Fruit fly (Drosophila melanogaster) whole organism, wandering third instar larva: ENCODE results near the gene SH3PX1.

Experiments used
- Abd-B ChIP-seq: fragments of >200 bp; optimal IDR thresholded peaks from 2 replicates; lab custom pipeline; 2017; ENCODE audit warnings: missing biosample characterization, missing genetic modification characterization
- CG9705 ChIP-seq: fragments of 200-800 bp; sonication (Bioruptor generic); optimal IDR thresholded peaks from 2 replicates; lab custom pipeline; 2018; ENCODE audit warnings: missing biosample characterization, mild to moderate bottlenecking, missing genetic modification characterization
- CrebA ChIP-seq: fragments of 200-800 bp; sonication (Bioruptor generic); optimal IDR thresholded peaks from 2 replicates; lab custom pipeline; 2016; ENCODE audit warnings: missing biosample characterization, mild to moderate bottlenecking, missing genetic modification characterization, borderline replicate concordance
- Dfd ChIP-seq: fragments of >200 bp; optimal IDR thresholded peaks from 2 replicates; lab custom pipeline; 2017; ENCODE audit warnings: missing biosample characterization, missing genetic modification characterization
- Dif ChIP-seq: fragments of 200-275, 200-300 bp; sonication (Bioruptor generic); optimal IDR thresholded peaks from 2 replicates; lab custom pipeline; 2018; ENCODE audit warnings: missing biosample characterization, missing genetic modification characterization; ENCODE audit not compliant: partially characterized antibody
- GATAd ChIP-seq: sonication (Bioruptor generic); optimal IDR thresholded peaks from 2 replicates; lab custom pipeline; 2016; ENCODE audit warnings: missing biosample characterization, missing genetic modification characterization
- HLH106 ChIP-seq: fragments of 200-800 bp; optimal IDR thresholded peaks from 3 replicates; lab custom pipeline; 2019; ENCODE audit warnings: missing biosample characterization, mild to moderate bottlenecking, missing genetic modification characterization, moderate library complexity
- Hnf4 ChIP-seq: fragments of 200-800 bp; sonication (Bioruptor generic); optimal IDR thresholded peaks from 2 replicates; lab custom pipeline; 2016; ENCODE audit warnings: missing biosample characterization, mild to moderate bottlenecking, missing genetic modification characterization
- Jra ChIP-seq: sonication (Bioruptor generic); optimal IDR thresholded peaks from 2 replicates; lab custom pipeline; 2016; ENCODE audit warnings: missing biosample characterization, missing genetic modification characterization
- Mio ChIP-seq: sonication (Bioruptor generic); optimal IDR thresholded peaks from 2 replicates; lab custom pipeline; 2016; ENCODE audit warnings: missing biosample characterization, missing genetic modification characterization
- Myc ChIP-seq: fragments of >200 bp; optimal IDR thresholded peaks from 2 replicates; lab custom pipeline; 2017
- OdsH ChIP-seq: fragments of 200-800 bp; sonication (Bioruptor generic); optimal IDR thresholded peaks from 2 replicates; lab custom pipeline; 2016; ENCODE audit warnings: missing biosample characterization, mild to moderate bottlenecking, missing genetic modification characterization
- Rel ChIP-seq, 2 experiments: fragments of 200-800 bp; sonication (Bioruptor generic) in 1 of 2; optimal IDR thresholded peaks; 2 replicates in 1 of 2; 3 replicates in 1 of 2; lab custom pipeline; 2016 to 2019; ENCODE audit warnings: mild to moderate bottlenecking in 2 of 2, missing biosample characterization in 2 of 2, missing genetic modification characterization in 2 of 2, moderate library complexity in 1 of 2
- Vsx2 ChIP-seq: fragments of 200-300, 225-300 bp; sonication (Bioruptor generic); optimal IDR thresholded peaks from 2 replicates; lab custom pipeline; 2018; ENCODE audit warnings: missing biosample characterization, missing genetic modification characterization; ENCODE audit not compliant: partially characterized antibody
- br ChIP-seq: fragments of 200-800 bp; sonication (Bioruptor generic); optimal IDR thresholded peaks from 2 replicates; lab custom pipeline; 2016; ENCODE audit warnings: missing biosample characterization, missing genetic modification characterization
- brk ChIP-seq: fragments of 200-800 bp; sonication (Bioruptor generic); optimal IDR thresholded peaks from 2 replicates; lab custom pipeline; 2016; ENCODE audit warnings: missing biosample characterization, mild to moderate bottlenecking, missing genetic modification characterization
- dmrt93B ChIP-seq: fragments of 200-800 bp; sonication (Bioruptor generic); optimal IDR thresholded peaks from 2 replicates; lab custom pipeline; 2018; ENCODE audit warnings: missing biosample characterization, mild to moderate bottlenecking, missing genetic modification characterization
- dsf ChIP-seq: sonication (Bioruptor generic); optimal IDR thresholded peaks from 2 replicates; lab custom pipeline; 2016; ENCODE audit warnings: missing biosample characterization, missing genetic modification characterization, borderline replicate concordance
- ey ChIP-seq: fragments of 200-800 bp; sonication (Bioruptor generic); optimal IDR thresholded peaks from 2 replicates; lab custom pipeline; 2016; ENCODE audit warnings: missing biosample characterization, missing genetic modification characterization
- foxo ChIP-seq, 2 experiments: fragments of 200-800 bp; sonication (Bioruptor generic); optimal IDR thresholded peaks; 2 replicates in 1 of 2; 3 replicates in 1 of 2; lab custom pipeline; 2016 to 2017; ENCODE audit warnings: missing biosample characterization in 2 of 2, missing genetic modification characterization in 2 of 2
- fru ChIP-seq: fragments of 200-800 bp; sonication (Bioruptor generic); optimal IDR thresholded peaks from 3 replicates; lab custom pipeline; 2016; ENCODE audit warnings: missing biosample characterization, mild to moderate bottlenecking, missing genetic modification characterization
- h ChIP-seq: fragments of 200-800 bp; sonication (Bioruptor generic); optimal IDR thresholded peaks from 3 replicates; lab custom pipeline; 2016; ENCODE audit warnings: missing biosample characterization, mild to moderate bottlenecking, missing genetic modification characterization
- lola ChIP-seq: fragments of >200 bp; optimal IDR thresholded peaks from 2 replicates; lab custom pipeline; 2017; ENCODE audit warnings: missing biosample characterization, missing genetic modification characterization
- pan ChIP-seq: fragments of >200 bp; optimal IDR thresholded peaks from 2 replicates; lab custom pipeline; 2017
- psq ChIP-seq: fragments of 200-800 bp; sonication (Bioruptor generic); optimal IDR thresholded peaks from 3 replicates; lab custom pipeline; 2017; ENCODE audit warnings: missing biosample characterization, mild to moderate bottlenecking, missing genetic modification characterization, moderate library complexity
- rgr ChIP-seq: fragments of 200-800 bp; sonication (Bioruptor generic); optimal IDR thresholded peaks from 3 replicates; lab custom pipeline; 2016; ENCODE audit warnings: missing biosample characterization, mild to moderate bottlenecking, missing genetic modification characterization
- sv ChIP-seq: fragments of 200-800 bp; sonication (Bioruptor generic); optimal IDR thresholded peaks from 3 replicates; lab custom pipeline; 2016; ENCODE audit warnings: missing biosample characterization, missing genetic modification characterization

Gene SH3PX1

DNA sequence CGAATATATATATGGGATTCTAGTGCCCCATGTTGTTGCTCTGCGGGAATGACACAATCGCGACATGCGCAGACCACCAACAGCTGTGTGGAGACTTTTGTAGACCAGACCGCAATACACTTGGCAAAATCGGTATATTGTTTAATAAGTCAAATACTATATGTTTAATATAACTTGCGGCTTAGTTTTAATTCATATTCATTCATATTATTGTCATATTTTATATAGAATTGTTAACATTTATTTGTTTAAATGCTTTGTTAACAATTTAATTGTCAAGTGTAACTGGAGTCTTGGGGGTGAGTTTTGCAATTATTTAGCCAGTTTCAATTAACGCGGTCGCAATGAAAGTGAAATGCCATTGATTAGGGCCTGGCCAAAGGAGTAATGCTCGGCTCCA, 26.0 kb upstream of the SH3PX1 start:
- peak; percentile 19 for TF ChIP-seq fru (GFP tag; lab: Kevin White, UChicago)
- TF ChIP-seq psq (GFP tag; lab: Kevin White, UChicago): no peak
- no peak for TF ChIP-seq dmrt93B (GFP tag; lab: Kevin White, UChicago)
- peak in 1 of 2 experiments; percentile 33 for TF ChIP-seq foxo (GFP tag; optimal IDR thresholded peaks at IDR 0.05; lab: Kevin White, UChicago)
- TF ChIP-seq h: peak; percentile 21
- no peak for TF ChIP-seq Mio
- TF ChIP-seq HLH106: peak; percentile 16
- no peak for TF ChIP-seq sv (GFP tag; lab: Kevin White, UChicago)
- no peak for TF ChIP-seq rgr
- no peak for TF ChIP-seq pan (lab: Kevin White, UChicago)
- no peak for TF ChIP-seq CG9705
- TF ChIP-seq, all 38 proteins: peak for 4

DNA sequence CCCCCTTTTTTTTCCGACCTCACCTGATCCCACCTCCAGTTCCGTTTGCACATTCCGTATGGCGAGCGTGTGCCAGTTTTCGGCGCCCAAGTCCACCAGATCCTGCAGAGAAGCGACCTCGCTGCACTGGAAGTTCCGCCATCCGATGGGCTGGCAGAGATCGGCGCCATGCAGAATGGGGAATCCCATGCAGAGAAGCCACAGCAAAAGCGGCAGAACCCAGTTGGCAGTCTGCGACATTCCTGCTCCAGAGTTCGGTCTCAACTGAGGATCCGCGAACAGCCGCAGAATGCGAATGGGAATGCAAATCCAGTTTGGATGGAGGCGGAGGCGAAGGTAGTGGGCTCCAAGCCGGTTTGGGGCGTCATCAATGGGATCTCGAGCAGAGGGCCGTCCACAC, 19.9 kb upstream of the SH3PX1 start, which contains the start of gene CG6749:
Gene CG6749, minus strand, starts transcription at position 245 of the 400 bp plus-strand sequence.
- TF ChIP-seq sv (GFP tag; lab: Kevin White, UChicago): no peak
- TF ChIP-seq psq (GFP tag; lab: Kevin White, UChicago): no peak
- no peak for TF ChIP-seq CrebA (GFP tag; lab: Kevin White, UChicago)
- TF ChIP-seq Hnf4 (GFP tag; lab: Kevin White, UChicago): no peak
- TF ChIP-seq Dif (GFP tag; lab: Kevin White, UChicago): peak; percentile 49
- no peak for TF ChIP-seq Dfd (GFP tag; lab: Kevin White, UChicago)
- no peak for TF ChIP-seq Abd-B (GFP tag; lab: Kevin White, UChicago)
- no peak for TF ChIP-seq pan (lab: Kevin White, UChicago)
- TF ChIP-seq Myc (lab: Kevin White, UChicago): no peak
- TF ChIP-seq brk: no peak
- no peak for TF ChIP-seq GATAd (GFP tag; lab: Kevin White, UChicago)
- TF ChIP-seq Rel (GFP tag; optimal IDR thresholded peaks at IDR 0.05; lab: Kevin White, UChicago): no peak
- peak; percentile 93 for TF ChIP-seq Rel (tag; optimal IDR thresholded peaks at IDR 0.05; lab: Kevin White, UChicago)
- no peak for TF ChIP-seq lola (GFP tag; lab: Kevin White, UChicago)
- no peak for TF ChIP-seq Mio
- no peak for TF ChIP-seq Jra
- no peak for TF ChIP-seq fru (GFP tag; lab: Kevin White, UChicago)
- TF ChIP-seq, all 38 proteins: peak for 2

DNA sequence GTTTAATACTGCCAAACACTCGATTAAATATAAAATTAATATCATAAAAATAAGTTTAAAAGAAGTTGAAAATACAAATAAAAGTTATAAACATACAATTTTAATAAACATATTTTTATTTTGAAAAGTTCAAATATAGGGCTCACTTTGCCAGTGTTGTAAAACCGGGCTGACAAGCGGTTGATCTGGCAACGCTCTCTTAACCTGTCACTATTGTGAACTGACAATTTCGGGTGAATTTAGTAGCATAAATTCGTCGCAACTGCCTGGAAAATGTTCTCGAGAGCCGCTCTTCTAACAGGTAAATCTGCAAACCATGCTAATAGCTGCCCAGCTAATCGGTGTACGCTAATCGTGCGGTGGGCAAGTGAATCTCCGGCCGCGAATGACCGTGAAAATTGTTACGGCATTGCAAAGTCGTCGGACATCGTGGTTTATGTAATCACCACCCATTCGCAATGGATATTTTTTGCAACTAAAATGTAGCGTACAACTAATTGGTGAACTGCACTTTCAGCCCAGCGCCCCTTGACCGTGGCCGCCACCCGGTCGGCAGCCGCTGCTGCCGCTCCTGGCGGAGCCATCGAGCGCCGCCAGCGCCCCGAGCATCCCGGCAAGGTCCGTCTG, 16.3 kb upstream of the SH3PX1 start, which contains the start of gene ATPsynB:
Gene ATPsynB, plus strand, starts transcription at position 205 of the 627 bp plus-strand sequence.
- TF ChIP-seq HLH106: no peak
- peak; percentile 42 for TF ChIP-seq Dif (GFP tag; lab: Kevin White, UChicago)
- no peak for TF ChIP-seq Rel (GFP tag; optimal IDR thresholded peaks at IDR 0.05; lab: Kevin White, UChicago)
- TF ChIP-seq Rel (tag; optimal IDR thresholded peaks at IDR 0.05; lab: Kevin White, UChicago): peak; percentile 46

DNA sequence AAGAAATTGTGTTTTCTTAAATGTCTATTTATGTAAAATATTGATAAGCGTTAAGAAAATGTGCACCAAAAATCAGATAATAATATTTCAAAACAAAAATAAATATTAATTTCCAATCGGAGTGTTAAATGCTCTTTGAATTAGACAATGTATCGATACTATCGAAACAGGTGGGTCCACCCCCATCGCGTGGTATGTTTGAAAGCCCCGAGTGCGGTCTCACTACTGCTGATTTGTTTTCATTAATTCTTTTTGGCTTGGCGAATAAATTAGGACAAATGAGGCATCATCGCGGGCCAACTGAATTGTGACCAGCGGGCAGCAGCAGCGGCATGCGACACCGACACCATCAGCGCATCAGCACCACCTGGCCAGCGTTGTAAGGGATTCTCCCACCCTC, 13.1 kb upstream of the SH3PX1 start, which contains the start of gene Naa60:
Gene Naa60, plus strand, starts transcription at position 189 of the 400 bp plus-strand sequence.
- TF ChIP-seq CG9705 (no peak), Mio (no peak), Rel (GFP tag; optimal IDR thresholded peaks at IDR 0.05; lab: Kevin White, UChicago) (no peak), Rel (tag; optimal IDR thresholded peaks at IDR 0.05; lab: Kevin White, UChicago) (peak; percentile 62), HLH106 (peak; percentile 4)
- TF ChIP-seq, all 38 proteins: peak for 2

DNA sequence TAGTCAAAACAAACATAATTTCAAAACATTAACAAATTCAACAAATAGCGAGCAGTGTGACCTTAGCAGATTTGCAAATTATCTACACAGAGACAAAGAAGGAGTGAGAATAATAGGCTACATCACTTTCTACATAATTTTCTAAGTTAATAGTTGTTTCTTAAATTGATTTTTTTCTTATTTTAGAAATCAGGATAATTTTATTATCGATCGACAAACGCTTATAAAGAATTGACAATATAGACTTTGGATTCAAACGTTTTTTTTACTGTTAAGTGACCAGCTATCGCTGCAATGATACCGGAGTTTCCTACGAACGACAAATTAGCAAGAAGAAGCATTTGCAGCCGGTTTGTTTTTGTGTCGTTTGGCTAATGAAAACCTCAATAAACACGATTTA, 9.5 kb upstream of the SH3PX1 start, which contains the start of the genes nbs and defl:
Gene nbs, minus strand, starts transcription at position 87 of the 400 bp plus-strand sequence.
Gene defl, plus strand, starts transcription at position 316 of the 400 bp plus-strand sequence.
- TF ChIP-seq dsf (peak; percentile 46), CG9705 (peak; percentile 67), HLH106 (peak; percentile 85), Rel (GFP tag; optimal IDR thresholded peaks at IDR 0.05; lab: Kevin White, UChicago) (no peak), Rel (tag; optimal IDR thresholded peaks at IDR 0.05; lab: Kevin White, UChicago) (peak; percentile 49), Myc (lab: Kevin White, UChicago) (peak; percentile 27), psq (GFP tag; lab: Kevin White, UChicago) (peak; percentile 62), Dfd (GFP tag; lab: Kevin White, UChicago) (no peak), ey (GFP tag; lab: Kevin White, UChicago) (peak; percentile 72), Vsx2 (no peak), sv (GFP tag; lab: Kevin White, UChicago) (peak; percentile 56), h (no peak), lola (GFP tag; lab: Kevin White, UChicago) (no peak), rgr (peak; percentile 80), br (no peak), OdsH (GFP tag; lab: Kevin White, UChicago) (peak; percentile 62)
